Worm (Caenorhabditis elegans) whole organism, L4 larva: Measurements from ENCODE around the gene ptr-13.

Experiments used
- ceh-82 ChIP-seq: sonication (generic microtip); optimal IDR thresholded peaks from 2 replicates; lab custom pipeline; 2017; ENCODE audit warnings: missing biosample characterization, missing genetic modification characterization
- jun-1 ChIP-seq: fragments of 150-350 bp; optimal IDR thresholded peaks from 2 replicates; lab custom pipeline; 2014; ENCODE audit warnings: missing biosample characterization, missing genetic modification reagents, missing genetic modification characterization
- mes-2 ChIP-seq: sonication (generic microtip); optimal IDR thresholded peaks from 2 replicates; lab custom pipeline; 2016; ENCODE audit warnings: missing genotype, mild to moderate bottlenecking, missing genetic modification characterization, missing compliant biosample characterization; ENCODE audit not compliant: poor library complexity, severe bottlenecking
- nhr-237 ChIP-seq: sonication (generic microtip); optimal IDR thresholded peaks from 2 replicates; lab custom pipeline; 2017; ENCODE audit warnings: missing biosample characterization, missing genetic modification characterization
- nhr-25 ChIP-seq: sonication (generic microtip); optimal IDR thresholded peaks from 2 replicates; lab custom pipeline; 2017; ENCODE audit warnings: missing genetic modification characterization, mild to moderate bottlenecking, missing compliant biosample characterization, antibody characterized with exemption, moderate library complexity, borderline replicate concordance; ENCODE audit not compliant: insufficient read depth
- nhr-76 ChIP-seq: fragments of 150-350 bp; optimal IDR thresholded peaks from 2 replicates; lab custom pipeline; 2014; ENCODE audit warnings: missing biosample characterization, missing genetic modification characterization
- tra-1 ChIP-seq: fragments of 200-800 bp; sonication (Bioruptor generic); IDR thresholded peaks from 2 replicates; pipeline ENCODE4 v1.3.6; 2022; ENCODE audit warnings: missing genetic modification reagents, missing genetic modification characterization, missing compliant biosample characterization
- unc-130 ChIP-seq: sonication (generic microtip); optimal IDR thresholded peaks from 2 replicates; lab custom pipeline; 2016; ENCODE audit warnings: missing genetic modification reagents, missing genetic modification characterization, missing compliant biosample characterization
- unc-62 ChIP-seq, 3 experiments: fragments of 150-350 bp in 1 of 3; sonication (generic microtip); optimal IDR thresholded peaks in 2 of 3; peaks in 1 of 3; 1 replicate in 1 of 3; 2 replicates in 2 of 3; lab custom pipeline; 2014 to 2017; ENCODE audit warnings: missing biosample characterization in 3 of 3, missing genetic modification characterization in 3 of 3, missing genetic modification reagents in 3 of 3, missing genotype in 1 of 3

ce11 chrII:11192488-11192887 lies 30.2 kb upstream of the ptr-13 start:
- TF ChIP-seq mes-2 (tag; lab: Kevin White, UChicago) = no peak
- no peak for TF ChIP-seq unc-62 (GFP tag; optimal IDR thresholded peaks at IDR 0.05 in 1 of 2; lab: Kevin White, UChicago)
- no peak for TF ChIP-seq unc-62 (tag; optimal IDR thresholded peaks at IDR 0.05; lab: Kevin White, UChicago)
- TF ChIP-seq jun-1 (tag; lab: Kevin White, UChicago) = no peak
- no peak for TF ChIP-seq tra-1 (GFP tag; lab: Robert Waterston, UW)
- no peak for TF ChIP-seq nhr-237 (tag; lab: Kevin White, UChicago)
- TF ChIP-seq unc-130 = no peak
- TF ChIP-seq nhr-76 (tag; lab: Kevin White, UChicago) = no peak
- no peak for TF ChIP-seq ceh-82
- no peak for TF ChIP-seq nhr-25 (tag; lab: Kevin White, UChicago)
